Worm (Caenorhabditis elegans): ENCODE measurements around the gene twk-21.

twk-21 gene

DNA sequence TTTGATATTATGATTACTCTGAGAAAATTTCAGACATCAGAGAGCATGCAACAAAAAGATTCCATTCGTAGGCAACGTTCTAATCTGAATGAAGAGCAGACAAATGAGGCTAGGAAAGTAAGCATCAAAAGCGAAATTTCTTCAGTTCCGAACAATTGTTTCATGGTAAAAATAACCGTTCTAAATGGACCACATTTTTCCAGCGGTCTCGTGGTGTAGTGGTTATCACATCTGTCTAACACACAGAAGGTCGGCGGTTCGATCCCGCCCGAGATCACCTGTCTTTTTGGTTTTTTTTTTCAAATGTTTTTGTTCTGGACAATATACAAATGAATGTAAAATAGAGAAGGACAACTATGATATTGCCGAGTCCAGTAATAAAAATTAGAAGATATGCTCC is at the start of gene twk-21:
Gene twk-21 (plus strand): TSS at position 34 of the 400 bp plus-strand sequence.
- no peak for TF ChIP-seq ztf-23 (GFP tag; IDR thresholded peaks at IDR 0.05)
- TF ChIP-seq flt-1 (GFP tag; IDR thresholded peaks at IDR 0.05): no peak
- TF ChIP-seq tab-1 (GFP tag; IDR thresholded peaks at IDR 0.05): no peak
- no peak for TF ChIP-seq cog-1 (tag; optimal IDR thresholded peaks at IDR 0.05)
- no peak for TF ChIP-seq ztf-29 (GFP tag; IDR thresholded peaks at IDR 0.05)
- TF ChIP-seq med-1 (GFP tag; optimal IDR thresholded peaks at IDR 0.05; ENCODE audit: insufficient read depth): no peak
- TF ChIP-seq T22C8.4 (GFP tag; IDR thresholded peaks at IDR 0.05): no peak
- no peak for TF ChIP-seq klf-2 (GFP tag; conservative IDR thresholded peaks at IDR 0.05)
- no peak for TF ChIP-seq ref-1 (GFP tag; conservative IDR thresholded peaks at IDR 0.05)

ce11 chrX:16250679-16251078 is 49.0 kb upstream of the twk-21 start, which contains the start of gene W10G6.6:
Gene W10G6.6, minus strand, starts transcription at chrX:16250779.
- no peak for TF ChIP-seq ztf-23 (GFP tag; IDR thresholded peaks at IDR 0.05)
- TF ChIP-seq T22C8.4 (GFP tag; IDR thresholded peaks at IDR 0.05): no peak
- no peak for TF ChIP-seq ztf-29 (GFP tag; IDR thresholded peaks at IDR 0.05)
- TF ChIP-seq klf-2 (GFP tag; conservative IDR thresholded peaks at IDR 0.05): no peak
- no peak for TF ChIP-seq flt-1 (GFP tag; IDR thresholded peaks at IDR 0.05)

- TF ChIP-seq T22C8.4 (GFP tag; IDR thresholded peaks at IDR 0.05) (no peak), ztf-23 (GFP tag; IDR thresholded peaks at IDR 0.05) (no peak), med-1 (GFP tag; optimal IDR thresholded peaks at IDR 0.05; ENCODE audit: insufficient read depth) (no peak), flt-1 (GFP tag; IDR thresholded peaks at IDR 0.05) (no peak), cog-1 (tag; optimal IDR thresholded peaks at IDR 0.05) (no peak), tab-1 (GFP tag; IDR thresholded peaks at IDR 0.05) (no peak)
Measured at ce11 chrX:16258503-16258902, 41.2 kb upstream of the twk-21 start.

DNA sequence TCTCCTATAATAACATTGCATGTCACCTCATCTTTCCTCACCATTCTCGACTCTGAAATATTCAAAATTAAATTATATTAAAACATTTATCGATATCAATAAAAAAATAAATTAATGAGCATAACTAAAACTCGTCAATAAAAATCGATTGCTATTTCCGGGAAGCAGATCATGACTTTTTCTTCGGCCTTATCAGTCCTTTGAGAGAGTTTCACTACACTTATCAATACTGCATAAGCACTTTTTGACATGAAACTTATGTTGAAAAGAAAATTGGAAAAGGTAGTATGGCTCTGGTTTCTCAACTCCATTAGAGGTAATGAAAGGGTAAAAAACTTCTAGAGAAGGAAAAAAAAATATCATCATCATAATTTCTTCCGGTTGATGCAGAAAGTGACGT is 39.6 kb upstream of the twk-21 start:
- no peak for TF ChIP-seq T22C8.4 (GFP tag; IDR thresholded peaks at IDR 0.05)
- no peak for TF ChIP-seq klf-2 (GFP tag; conservative IDR thresholded peaks at IDR 0.05)
- no peak for TF ChIP-seq ztf-23 (GFP tag; IDR thresholded peaks at IDR 0.05)
- TF ChIP-seq cog-1 (tag; optimal IDR thresholded peaks at IDR 0.05): no peak
- TF ChIP-seq flt-1 (GFP tag; IDR thresholded peaks at IDR 0.05): no peak
- no peak for TF ChIP-seq ref-1 (GFP tag; conservative IDR thresholded peaks at IDR 0.05)
- TF ChIP-seq med-1 (GFP tag; optimal IDR thresholded peaks at IDR 0.05; ENCODE audit: insufficient read depth): no peak
- TF ChIP-seq tab-1 (GFP tag; IDR thresholded peaks at IDR 0.05): no peak
- TF ChIP-seq ztf-29 (GFP tag; IDR thresholded peaks at IDR 0.05): no peak

ce11 chrX:16261993-16262392 is 37.7 kb upstream of the twk-21 start, which contains the start of gene sgk-1:
Gene sgk-1, minus strand, starts transcription at chrX:16262122.
- no peak for TF ChIP-seq cog-1 (tag; optimal IDR thresholded peaks at IDR 0.05)
- no peak for TF ChIP-seq ztf-23 (GFP tag; IDR thresholded peaks at IDR 0.05)
- no peak for TF ChIP-seq ztf-29 (GFP tag; IDR thresholded peaks at IDR 0.05)
- TF ChIP-seq tab-1 (GFP tag; IDR thresholded peaks at IDR 0.05): no peak
- no peak for TF ChIP-seq med-1 (GFP tag; optimal IDR thresholded peaks at IDR 0.05; ENCODE audit: insufficient read depth)
- no peak for TF ChIP-seq flt-1 (GFP tag; IDR thresholded peaks at IDR 0.05)
- no peak for TF ChIP-seq T22C8.4 (GFP tag; IDR thresholded peaks at IDR 0.05)
- no peak for TF ChIP-seq ref-1 (GFP tag; conservative IDR thresholded peaks at IDR 0.05)
- TF ChIP-seq klf-2 (GFP tag; conservative IDR thresholded peaks at IDR 0.05): no peak

DNA sequence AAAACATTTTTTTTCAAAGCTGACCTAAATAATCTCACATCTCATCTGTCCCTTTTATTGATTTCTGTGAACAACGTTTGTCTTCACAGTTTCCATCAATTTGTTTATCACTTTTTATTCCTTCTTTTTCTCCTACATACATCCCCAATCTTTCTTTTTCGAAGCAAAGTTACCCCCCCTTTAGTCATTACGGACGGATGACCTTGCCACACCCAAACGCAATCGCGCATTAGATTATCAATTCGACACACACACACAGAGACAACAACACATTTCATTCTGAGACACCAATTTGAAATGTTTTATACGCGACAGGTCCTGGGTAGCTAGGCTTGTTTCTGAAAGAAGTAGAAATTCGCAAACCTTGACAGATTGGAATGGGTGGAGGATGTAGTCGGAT is 36.4 kb upstream of the twk-21 start:
- TF ChIP-seq flt-1 (GFP tag; IDR thresholded peaks at IDR 0.05): no peak

DNA sequence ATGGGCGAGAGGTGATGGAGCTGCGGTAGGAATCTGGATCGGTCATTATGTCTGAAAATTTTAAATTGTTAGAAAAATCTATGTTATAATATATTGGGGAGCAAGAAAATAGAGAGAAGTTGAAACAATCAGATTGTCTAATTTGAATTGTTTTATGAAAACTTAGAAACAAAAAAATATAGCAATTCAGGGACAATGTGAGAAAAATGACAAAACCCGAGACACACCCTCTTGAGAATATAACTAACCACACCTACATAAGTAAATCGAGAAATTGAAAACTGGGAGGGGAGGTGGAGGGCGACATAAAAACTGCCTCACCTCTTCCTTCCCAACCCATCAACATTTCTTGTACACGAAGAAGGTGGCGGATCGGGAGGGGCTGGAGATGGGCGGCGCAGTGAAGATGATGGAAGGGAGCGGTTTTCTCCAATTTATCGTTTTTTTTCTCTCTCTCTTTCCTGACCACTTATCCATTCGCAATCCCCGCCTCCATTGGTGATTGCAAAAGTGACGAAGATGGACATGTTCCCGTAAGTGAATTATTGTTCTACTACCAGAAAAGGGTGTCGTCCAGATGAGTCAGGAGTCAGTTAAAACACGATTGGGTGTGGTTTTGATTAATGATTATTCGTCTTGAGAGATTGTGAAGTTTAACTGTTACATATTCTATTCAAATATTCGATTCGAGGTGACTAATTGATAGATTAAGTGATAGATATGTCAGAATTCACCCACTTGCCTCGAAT is 33.9 kb upstream of the twk-21 start, which contains the start of gene mua-6:
Gene mua-6 (minus strand): TSS at position 51 of the 749 bp plus-strand sequence.
- TF ChIP-seq flt-1 (GFP tag; IDR thresholded peaks at IDR 0.05) (0 out of 2 replicates have a peak, but pooled peaks have one; percentile 21), ztf-23 (GFP tag; IDR thresholded peaks at IDR 0.05) (no peak)

DNA sequence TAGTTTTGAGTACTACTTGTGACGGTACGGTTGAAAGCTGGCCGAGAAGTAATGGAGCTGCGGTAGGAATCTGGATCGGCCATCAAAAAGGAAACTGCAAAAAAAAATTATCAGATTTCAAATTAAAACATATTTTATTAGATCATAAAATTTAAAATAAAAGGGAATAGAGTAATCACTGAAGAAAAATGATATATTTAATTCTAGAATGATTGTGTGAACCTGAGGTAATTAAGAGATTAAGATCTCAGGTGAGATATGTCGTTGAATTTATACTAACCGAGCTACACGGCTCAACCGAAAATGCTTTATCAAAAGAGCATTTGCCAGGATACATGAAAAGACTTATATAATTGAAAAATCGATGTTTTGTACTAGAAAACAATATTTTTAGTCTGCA is 29.7 kb upstream of the twk-21 start, which contains the start of gene ifa-3:
Gene ifa-3 (minus strand): TSS at position 101 of the 400 bp plus-strand sequence.
- TF ChIP-seq klf-2 (GFP tag; conservative IDR thresholded peaks at IDR 0.05) (no peak), T22C8.4 (GFP tag; IDR thresholded peaks at IDR 0.05) (no peak), ref-1 (GFP tag; conservative IDR thresholded peaks at IDR 0.05) (no peak), tab-1 (GFP tag; IDR thresholded peaks at IDR 0.05) (no peak), cog-1 (tag; optimal IDR thresholded peaks at IDR 0.05) (no peak), ztf-23 (GFP tag; IDR thresholded peaks at IDR 0.05) (no peak), flt-1 (GFP tag; IDR thresholded peaks at IDR 0.05) (no peak), ztf-29 (GFP tag; IDR thresholded peaks at IDR 0.05) (no peak), med-1 (GFP tag; optimal IDR thresholded peaks at IDR 0.05; ENCODE audit: insufficient read depth) (no peak)

ce11 chrX:16271147-16271546 is 28.5 kb upstream of the twk-21 start:
- TF ChIP-seq med-1 (GFP tag; optimal IDR thresholded peaks at IDR 0.05; ENCODE audit: insufficient read depth) (peak; percentile 29), T22C8.4 (GFP tag; IDR thresholded peaks at IDR 0.05) (no peak), ztf-23 (GFP tag; IDR thresholded peaks at IDR 0.05) (peak; percentile 67), cog-1 (tag; optimal IDR thresholded peaks at IDR 0.05) (no peak), tab-1 (GFP tag; IDR thresholded peaks at IDR 0.05) (peak; percentile 70), ref-1 (GFP tag; conservative IDR thresholded peaks at IDR 0.05) (no peak), ztf-29 (GFP tag; IDR thresholded peaks at IDR 0.05) (peak; percentile 23; the same call in 1 of the 2 replicates), flt-1 (GFP tag; IDR thresholded peaks at IDR 0.05) (0 out of 2 replicates have a peak, but pooled peaks have one; percentile 39), klf-2 (GFP tag; conservative IDR thresholded peaks at IDR 0.05) (no peak)

- TF ChIP-seq flt-1 (GFP tag; IDR thresholded peaks at IDR 0.05): no peak
- TF ChIP-seq T22C8.4 (GFP tag; IDR thresholded peaks at IDR 0.05): no peak; the same call in 1 of the 2 replicates
- TF ChIP-seq med-1 (GFP tag; optimal IDR thresholded peaks at IDR 0.05; ENCODE audit: insufficient read depth): no peak
- 0 out of 2 replicates have a peak, but pooled peaks have one; percentile 28 for TF ChIP-seq ztf-23 (GFP tag; IDR thresholded peaks at IDR 0.05)
- no peak for TF ChIP-seq ref-1 (GFP tag; conservative IDR thresholded peaks at IDR 0.05)
Measured at ce11 chrX:16275255-16275813, 24.4 kb upstream of the twk-21 start, which contains the start of gene sdc-1. Gene sdc-1, plus strand, starts transcription at chrX:16275763.

All from whole organism, midembryonic.